Worm (Caenorhabditis elegans) whole organism, L4/young adult: ENCODE measurements around the gene T05A8.3.

Experiments
- dao-5 ChIP-seq: sonication (generic microtip); optimal IDR thresholded peaks from 2 replicates; lab custom pipeline; 2016; ENCODE audit warnings: missing genotype, missing genetic modification characterization, moderate library complexity, missing compliant biosample characterization
- him-1 ChIP-seq: sonication (generic microtip); optimal IDR thresholded peaks from 2 replicates; lab custom pipeline; 2016; ENCODE audit warnings: missing genotype, missing genetic modification reagents, missing genetic modification characterization, missing compliant biosample characterization

ce11 chrII:2665606-2666005 is 51.6 kb downstream of the T05A8.3 start, which contains the start of gene F22E5.22:
- TF ChIP-seq him-1 (tag; lab: Kevin White, UChicago) (no peak), dao-5 (no peak)
